Worm (Caenorhabditis elegans) whole organism, young adult: ENCODE results near the gene ZK813.6.

ENCODE experiments used
- K12H6.12 ChIP-seq: fragments of 200-800 bp; sonication (Bioruptor generic); optimal IDR thresholded peaks from 2 replicates; lab custom pipeline; 2018; ENCODE audit warnings: mild to moderate bottlenecking, missing genetic modification characterization, missing compliant biosample characterization
- attf-6 ChIP-seq: fragments of 200-800 bp; sonication (Bioruptor generic); IDR thresholded peaks from 2 replicates; pipeline ENCODE4 v1.3.6; 2022; ENCODE audit warnings: missing genetic modification reagents, missing genetic modification characterization, missing compliant biosample characterization
- dpl-1 ChIP-seq: fragments of 150-350 bp; optimal IDR thresholded peaks from 2 replicates; lab custom pipeline; 2014; ENCODE audit warnings: missing biosample characterization, missing genetic modification reagents, missing genetic modification characterization
- lag-1 ChIP-seq: fragments of 200-800 bp; sonication (Bioruptor generic); IDR thresholded peaks from 2 replicates; pipeline ENCODE4 v1.3.6; 2022; ENCODE audit warnings: missing genetic modification reagents, missing genetic modification characterization, missing compliant biosample characterization
- madf-8 ChIP-seq: fragments of 200-800 bp; sonication (Bioruptor generic); conservative IDR thresholded peaks from 2 replicates; pipeline ENCODE4 v1.3.6; 2022; ENCODE audit warnings: missing genetic modification reagents, missing genetic modification characterization, missing compliant biosample characterization
- sea-2 ChIP-seq: fragments of 200-800 bp; sonication (Bioruptor generic); IDR thresholded peaks from 2 replicates; pipeline ENCODE4 v1.3.6; 2022; ENCODE audit warnings: missing genetic modification characterization, missing compliant biosample characterization
- snpc-4 ChIP-seq, 5 experiments: fragments of 150-350 bp in 1 of 5; sonication (generic microtip) in 4 of 5; optimal IDR thresholded peaks; 2 replicates each; lab custom pipeline; 2014 to 2018; ENCODE audit warnings: missing genetic modification characterization in 5 of 5, missing biosample characterization in 3 of 5, antibody characterized with exemption in 2 of 5, mild to moderate bottlenecking in 2 of 5, missing compliant biosample characterization in 2 of 5, missing genotype in 2 of 5, moderate library complexity in 2 of 5, missing genetic modification reagents in 1 of 5
- unc-62 ChIP-seq: fragments of 150-350 bp; optimal IDR thresholded peaks from 2 replicates; lab custom pipeline; 2014; ENCODE audit warnings: missing biosample characterization, missing genetic modification reagents, missing genetic modification characterization
- ztf-6 ChIP-seq: fragments of 200-800 bp; sonication (Bioruptor generic); IDR thresholded peaks from 2 replicates; pipeline ENCODE4 v1.3.6; 2022; ENCODE audit warnings: missing genetic modification reagents, missing genetic modification characterization, missing compliant biosample characterization

DNA sequence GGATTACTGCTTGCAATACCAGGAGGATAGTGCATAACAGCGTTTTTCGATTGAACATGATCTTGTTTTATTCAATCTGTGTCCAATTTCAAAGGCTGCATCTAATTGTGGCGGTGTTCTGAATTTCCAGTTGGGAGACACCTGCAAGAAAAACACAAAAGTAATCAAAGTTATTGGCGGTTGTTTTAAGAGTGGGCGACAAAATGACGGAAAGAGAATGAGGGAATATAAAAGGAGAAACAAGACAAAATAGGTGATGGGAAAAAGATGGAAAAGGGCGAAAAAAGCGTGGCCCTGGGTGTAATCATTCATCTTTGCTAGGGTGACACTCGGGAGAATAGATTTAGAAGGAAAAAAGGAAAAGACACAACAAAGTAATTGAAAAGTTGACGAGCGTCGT is 41.2 kb downstream of the ZK813.6 start, which contains the start of the genes ZK377.15 and sax-3:
- TF ChIP-seq sea-2 (GFP tag; lab: Robert Waterston, UW) (no peak), snpc-4 (GFP tag; optimal IDR thresholded peaks at IDR 0.05; lab: Kevin White, UChicago) (no peak), snpc-4 (tag; optimal IDR thresholded peaks at IDR 0.05; lab: Kevin White, UChicago) (no peak), unc-62 (no peak), attf-6 (GFP tag; lab: Robert Waterston, UW) (no peak), ztf-6 (GFP tag; lab: Robert Waterston, UW) (no peak), madf-8 (GFP tag; lab: Robert Waterston, UW) (no peak), dpl-1 (no peak), lag-1 (GFP tag; lab: Robert Waterston, UW) (no peak), K12H6.12 (tag; lab: Kevin White, UChicago) (no peak)
